Worm (Caenorhabditis elegans) whole organism, L3 larva: Measurements from ENCODE around the gene cpsf-2.

Source experiments
- elt-3 ChIP-seq, 3 experiments: fragments of 150-350 bp in 1 of 3; sonication (generic microtip) in 2 of 3; optimal IDR thresholded peaks; 2 replicates in 2 of 3; 4 replicates in 1 of 3; lab custom pipeline; 2014 to 2017; ENCODE audit warnings: missing biosample characterization in 3 of 3, missing genetic modification characterization in 3 of 3
- nhr-11 ChIP-seq: fragments of 150-350 bp; optimal IDR thresholded peaks from 2 replicates; lab custom pipeline; 2014; ENCODE audit warnings: missing biosample characterization, missing genetic modification characterization
- nhr-12 ChIP-seq: fragments of 150-350 bp; optimal IDR thresholded peaks from 2 replicates; lab custom pipeline; 2014; ENCODE audit warnings: missing biosample characterization, missing genetic modification characterization
- nhr-23 ChIP-seq: fragments of 150-350 bp; optimal IDR thresholded peaks from 2 replicates; lab custom pipeline; 2014; ENCODE audit warnings: missing biosample characterization, missing genetic modification reagents, missing genetic modification characterization
- sea-2 ChIP-seq: fragments of 150-350 bp; sonication (generic microtip); optimal IDR thresholded peaks from 4 replicates; lab custom pipeline; 2014; ENCODE audit warnings: missing biosample characterization, missing genetic modification reagents, missing genetic modification characterization

ce11 chrV:7163477-7164114 lies 15.4 kb upstream of the cpsf-2 start, which contains the start of gene ugt-41:
- TF ChIP-seq nhr-12: no peak
- TF ChIP-seq nhr-23 (tag; lab: Kevin White, UChicago): no peak
- TF ChIP-seq sea-2: no peak
- TF ChIP-seq elt-3 (tag; optimal IDR thresholded peaks at IDR 0.05; lab: Kevin White, UChicago): no peak
- no peak for TF ChIP-seq nhr-11 (tag; lab: Kevin White, UChicago)
